Fruit fly (Drosophila melanogaster) whole organism, pupa: ENCODE measurements around the gene CG5255.

Experiments used
- CG10348 ChIP-seq: fragments of 200-800 bp; sonication (Bioruptor generic); IDR thresholded peaks from 2 replicates; pipeline ENCODE4 v1.3.6; 2022; ENCODE audit warnings: missing biosample characterization, missing genetic modification characterization
- CG12605 ChIP-seq: fragments of 200-800 bp; sonication (Bioruptor generic); IDR thresholded peaks from 2 replicates; pipeline ENCODE4 v1.3.6; 2022; ENCODE audit warnings: missing biosample characterization, missing genetic modification characterization
- CG13204 ChIP-seq: fragments of 200-800 bp; sonication (Bioruptor generic); optimal IDR thresholded peaks from 2 replicates; lab custom pipeline; 2018; ENCODE audit warnings: missing biosample characterization, mild to moderate bottlenecking, missing genetic modification characterization, moderate library complexity
- CG14655 ChIP-seq: fragments of 200-800 bp; sonication (Bioruptor generic); optimal IDR thresholded peaks from 3 replicates; lab custom pipeline; 2017; ENCODE audit warnings: mild to moderate bottlenecking, missing biosample characterization, missing genetic modification reagents, missing genetic modification characterization
- CG15710 ChIP-seq: fragments of 200-800 bp; sonication (Bioruptor generic); optimal IDR thresholded peaks from 2 replicates; lab custom pipeline; 2018; ENCODE audit warnings: missing biosample characterization, mild to moderate bottlenecking, missing genetic modification characterization, moderate library complexity
- CG17806 ChIP-seq: fragments of 200-800 bp; sonication (Bioruptor generic); optimal IDR thresholded peaks from 2 replicates; lab custom pipeline; 2018; ENCODE audit warnings: missing biosample characterization, mild to moderate bottlenecking, missing genetic modification characterization, moderate library complexity
- CG4496 ChIP-seq: fragments of 200-800 bp; sonication (Bioruptor generic); IDR thresholded peaks from 3 replicates; pipeline ENCODE4 v1.3.6; 2022; ENCODE audit warnings: missing biosample characterization, missing genetic modification characterization
- CG8159 ChIP-seq: fragments of 200-800 bp; sonication (Bioruptor generic); optimal IDR thresholded peaks from 3 replicates; lab custom pipeline; 2018; ENCODE audit warnings: missing biosample characterization, mild to moderate bottlenecking, missing genetic modification characterization, moderate library complexity
- CG8301 ChIP-seq: fragments of 200-800 bp; sonication (Bioruptor generic); optimal IDR thresholded peaks from 2 replicates; lab custom pipeline; 2018; ENCODE audit warnings: missing biosample characterization, mild to moderate bottlenecking, missing genetic modification characterization
- D1 ChIP-seq: fragments of 200-800 bp; sonication (Bioruptor generic); optimal IDR thresholded peaks from 2 replicates; lab custom pipeline; 2018; ENCODE audit warnings: missing biosample characterization, mild to moderate bottlenecking, missing genetic modification characterization, moderate library complexity
- EcR ChIP-seq: fragments of 200-800 bp; sonication (Bioruptor generic); optimal IDR thresholded peaks from 3 replicates; lab custom pipeline; 2019; ENCODE audit warnings: missing biosample characterization, missing genetic modification characterization, mild to moderate bottlenecking, moderate library complexity, missing genetic modification reagents
- Ets98B ChIP-seq: fragments of 200-800 bp; sonication (Bioruptor generic); IDR thresholded peaks from 2 replicates; pipeline ENCODE4 v1.3.6; 2022; ENCODE audit warnings: missing biosample characterization, missing genetic modification characterization
- Pif1B ChIP-seq: fragments of 200-800 bp; sonication (Bioruptor generic); optimal IDR thresholded peaks from 3 replicates; lab custom pipeline; 2016; ENCODE audit warnings: missing biosample characterization, missing genetic modification characterization
- fd96Ca ChIP-seq: fragments of 200-800 bp; sonication (Bioruptor generic); IDR thresholded peaks from 3 replicates; pipeline ENCODE4 v1.3.6; 2022; ENCODE audit warnings: missing biosample characterization, missing genetic modification characterization

DNA sequence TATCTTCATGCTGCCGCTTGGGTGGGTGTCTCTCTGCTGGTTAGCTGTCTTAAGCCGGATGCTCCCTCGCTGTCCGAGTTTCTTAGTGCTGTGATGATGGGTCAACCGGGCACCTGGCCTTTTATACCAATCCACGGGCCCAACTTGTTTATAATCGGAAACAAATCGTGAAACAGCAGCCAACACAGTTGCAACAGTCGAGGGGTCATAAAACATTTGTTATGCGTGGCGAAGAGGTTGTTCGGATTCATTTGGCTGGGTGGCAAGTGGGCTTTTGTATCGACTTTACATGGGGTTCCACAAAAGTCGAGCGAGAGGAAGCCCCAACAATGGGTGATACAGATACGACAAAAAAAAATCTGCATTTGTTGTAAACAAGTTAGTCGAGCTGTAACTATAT, 4.6 kb downstream of the CG5255 start, which contains the start of gene TwdlW:
- TF ChIP-seq EcR (GFP tag; lab: Kevin White, UChicago) (no peak), CG14655 (GFP tag; lab: Kevin White, UChicago) (no peak), CG13204 (GFP tag; lab: Kevin White, UChicago) (no peak), CG12605 (GFP tag; lab: Robert Waterston, UW) (no peak), CG8159 (tag; lab: Kevin White, UChicago) (no peak), fd96Ca (GFP tag; lab: Robert Waterston, UW) (no peak), D1 (tag; lab: Kevin White, UChicago) (no peak), Ets98B (GFP tag; lab: Robert Waterston, UW) (no peak), CG15710 (tag; lab: Kevin White, UChicago) (no peak), CG10348 (no peak), CG4496 (GFP tag; lab: Robert Waterston, UW) (no peak), Pif1B (no peak), CG8301 (tag; lab: Kevin White, UChicago) (no peak), CG17806 (tag; lab: Kevin White, UChicago) (no peak)
